Fruit fly (Drosophila melanogaster) Kc167 (cell line): ENCODE results near the gene CG8675.

Experiments
- h ChIP-seq: fragments of >200 bp; optimal IDR thresholded peaks from 3 replicates; lab custom pipeline; 2018; ENCODE audit warnings: missing external identifiers
- insv ChIP-seq: fragments of >200 bp; optimal IDR thresholded peaks from 3 replicates; lab custom pipeline; 2018; ENCODE audit warnings: missing external identifiers
- psq ChIP-seq: fragments of >200 bp; optimal IDR thresholded peaks from 2 replicates; lab custom pipeline; 2017; ENCODE audit warnings: missing external identifiers
- ttk ChIP-seq: sonication (Bioruptor generic); optimal IDR thresholded peaks from 2 replicates; lab custom pipeline; 2017; ENCODE audit warnings: missing external identifiers

- no peak for TF ChIP-seq insv (lab: Kevin White, UChicago)
- TF ChIP-seq psq: no peak
- TF ChIP-seq h (lab: Kevin White, UChicago): no peak
- no peak for TF ChIP-seq ttk (lab: Kevin White, UChicago)
These were observed 41.1 kb upstream of the CG8675 start for dm6 chrX:17290154-17290959.
